Fruit fly (Drosophila melanogaster): ENCODE data around the gene CG32236.

The CG32236 gene

DNA sequence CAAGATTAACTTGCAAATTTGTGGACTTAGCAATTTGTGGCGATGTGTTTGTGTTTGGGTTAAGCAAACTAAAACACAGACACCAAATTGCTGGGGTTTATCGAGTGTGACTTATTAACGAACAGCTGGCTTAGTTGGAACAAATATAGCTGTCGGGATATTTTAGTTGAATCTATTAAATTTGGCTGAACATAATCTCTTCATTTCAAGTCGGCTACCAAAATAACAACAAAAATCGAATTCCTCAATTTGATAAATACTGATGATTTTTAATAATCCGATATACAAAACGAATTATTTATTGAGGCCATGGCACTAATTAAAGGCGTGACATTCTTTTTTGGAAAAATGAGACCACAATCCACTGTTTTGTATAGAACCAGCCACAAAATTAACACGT, at the start of gene CG32236:
TSS of gene CG32236 (minus strand) at position 101 of the 400 bp plus-strand sequence.
- TF ChIP-seq noc (tag; optimal IDR thresholded peaks at IDR 0.05) = no peak

DNA sequence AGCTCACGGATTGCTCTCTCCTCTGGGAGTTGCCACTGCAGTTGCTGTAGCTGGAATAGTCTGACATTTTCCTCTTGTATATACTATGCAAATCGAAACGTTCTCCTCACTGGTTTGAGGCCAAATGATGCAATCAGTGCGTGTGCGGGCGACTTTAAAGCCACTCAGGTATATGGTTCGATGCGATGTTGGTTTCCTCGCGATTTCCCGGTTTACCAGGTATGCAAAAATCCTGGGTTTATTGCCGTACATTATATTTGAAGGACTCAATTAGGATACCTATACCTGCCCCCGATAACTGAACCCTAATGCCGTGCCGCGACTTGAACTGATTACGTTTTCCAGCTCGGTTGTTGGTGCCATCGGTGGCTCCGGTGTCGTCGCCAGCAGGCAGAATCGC, 42.6 kb upstream of the CG32236 start, which contains the start of gene CG13712:
TSS of gene CG13712 (minus strand) at position 101 of the 400 bp plus-strand sequence.
- no peak for TF ChIP-seq noc (tag; optimal IDR thresholded peaks at IDR 0.05)

DNA sequence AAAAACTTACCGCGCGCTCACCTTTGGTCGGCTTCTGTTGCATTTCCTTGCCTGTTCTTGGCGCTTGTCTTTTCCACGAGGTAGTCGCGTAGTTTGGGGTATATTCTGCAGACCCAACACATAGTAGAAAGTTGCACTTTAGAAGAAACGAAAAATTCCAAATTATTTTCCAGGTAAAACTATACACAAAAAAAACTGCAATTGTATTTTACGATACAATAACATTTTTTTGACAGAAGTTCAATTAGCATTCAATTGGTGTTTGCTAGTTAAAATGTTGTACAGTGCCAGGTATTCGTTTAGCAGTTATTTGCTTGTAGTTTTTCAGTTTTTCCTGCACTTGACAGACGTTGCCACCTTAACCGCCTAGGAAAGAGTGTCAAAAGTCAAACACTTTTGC, 41.3 kb upstream of the CG32236 start:
- TF ChIP-seq noc (tag; optimal IDR thresholded peaks at IDR 0.05) = no peak

DNA sequence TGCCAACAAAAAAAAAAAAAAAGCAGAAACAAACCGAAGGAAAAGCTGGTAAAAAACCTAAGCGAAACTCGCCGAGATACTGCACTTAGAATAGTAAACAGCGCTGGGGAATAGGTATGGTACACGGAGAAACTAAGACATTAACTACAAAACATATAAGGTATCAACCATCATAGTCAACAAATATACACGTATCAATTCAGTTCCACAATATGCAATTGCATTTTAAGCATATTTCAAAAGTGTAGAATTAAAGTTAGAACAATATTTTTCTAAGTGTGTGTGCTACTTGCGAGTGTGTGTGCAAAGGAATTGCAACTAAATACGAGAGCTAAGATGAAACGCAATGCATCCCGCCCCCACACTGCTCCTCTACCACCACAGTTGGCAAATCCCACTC, 40.6 kb upstream of the CG32236 start:
- no peak for TF ChIP-seq noc (tag; optimal IDR thresholded peaks at IDR 0.05)

DNA sequence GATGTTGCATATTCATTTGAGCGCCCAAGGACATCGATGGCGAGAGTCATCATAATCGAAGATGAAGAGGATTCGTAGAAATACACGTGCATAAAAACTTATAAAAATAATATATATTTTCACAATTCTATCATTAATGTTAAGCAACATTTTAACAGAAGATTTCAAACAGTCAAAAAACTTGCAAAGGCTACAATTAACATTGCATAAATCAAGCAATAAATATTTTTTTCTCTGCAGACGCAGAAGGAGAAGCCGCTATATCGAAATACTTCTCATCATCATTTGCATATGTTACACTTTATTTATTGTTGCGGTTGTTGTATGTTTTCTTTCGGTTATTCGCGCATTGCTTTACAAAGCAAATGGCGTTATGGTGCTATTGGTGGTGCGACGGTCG, 34.8 kb upstream of the CG32236 start:
- TF ChIP-seq noc (tag; optimal IDR thresholded peaks at IDR 0.05) = no peak

DNA sequence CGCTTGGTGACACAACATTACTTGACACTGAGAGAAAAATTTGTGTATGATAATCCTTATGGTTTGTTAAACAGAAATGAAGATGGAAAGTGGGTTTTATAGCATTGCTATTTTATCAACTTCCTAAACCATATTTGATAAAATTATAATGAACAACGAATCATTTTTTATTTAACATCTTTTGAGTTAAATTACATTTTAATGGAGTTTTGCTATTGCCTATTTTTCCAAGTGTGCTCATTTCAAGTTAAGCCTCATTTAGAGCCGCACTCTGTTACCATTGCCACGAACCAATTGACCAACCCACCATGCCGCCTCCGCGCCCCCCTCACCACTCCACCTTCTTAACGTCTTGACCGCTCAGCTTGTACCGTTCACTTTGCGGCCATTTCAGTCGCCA, 32.9 kb upstream of the CG32236 start:
- no peak for TF ChIP-seq noc (tag; optimal IDR thresholded peaks at IDR 0.05)

DNA sequence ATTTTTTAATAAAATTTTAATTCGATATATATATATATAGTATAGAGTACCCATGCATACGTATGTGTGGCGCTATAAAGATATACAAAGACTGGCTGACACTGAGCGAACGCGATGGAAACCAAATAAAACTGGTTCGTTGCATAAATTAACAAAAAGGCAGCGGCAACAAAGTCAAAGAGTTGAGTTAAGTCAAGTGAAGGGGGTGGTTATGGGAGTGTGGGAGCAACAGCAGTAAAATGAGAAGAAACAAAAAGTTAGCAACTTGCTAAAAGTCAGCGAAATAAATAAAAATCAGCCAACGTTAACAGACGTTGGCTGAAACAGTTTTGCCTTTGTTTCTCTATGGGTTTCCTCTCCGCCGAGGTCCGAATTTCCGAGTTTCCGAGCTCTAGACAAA, 31.3 kb upstream of the CG32236 start:
- TF ChIP-seq noc (tag; optimal IDR thresholded peaks at IDR 0.05) = no peak

DNA sequence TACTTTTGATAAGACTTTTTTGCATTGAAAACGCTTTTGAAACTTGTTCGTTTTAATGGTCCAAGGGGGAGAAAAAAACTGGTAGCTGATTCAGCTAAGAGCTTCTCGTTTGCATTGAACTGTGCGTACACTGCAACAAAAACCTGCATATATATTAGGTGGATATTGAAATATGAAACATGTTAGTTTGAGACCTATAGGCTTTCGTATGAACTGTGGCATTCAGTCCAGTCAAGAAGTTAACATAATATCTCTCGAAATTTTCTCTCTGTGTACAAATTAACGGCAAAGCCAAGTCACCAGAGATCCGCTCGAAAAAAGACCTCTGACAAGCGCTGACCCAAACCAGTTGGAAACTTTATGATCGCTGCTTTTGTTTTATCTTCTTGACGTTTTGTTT, 30.8 kb upstream of the CG32236 start:
- TF ChIP-seq noc (tag; optimal IDR thresholded peaks at IDR 0.05) = peak; percentile 78

DNA sequence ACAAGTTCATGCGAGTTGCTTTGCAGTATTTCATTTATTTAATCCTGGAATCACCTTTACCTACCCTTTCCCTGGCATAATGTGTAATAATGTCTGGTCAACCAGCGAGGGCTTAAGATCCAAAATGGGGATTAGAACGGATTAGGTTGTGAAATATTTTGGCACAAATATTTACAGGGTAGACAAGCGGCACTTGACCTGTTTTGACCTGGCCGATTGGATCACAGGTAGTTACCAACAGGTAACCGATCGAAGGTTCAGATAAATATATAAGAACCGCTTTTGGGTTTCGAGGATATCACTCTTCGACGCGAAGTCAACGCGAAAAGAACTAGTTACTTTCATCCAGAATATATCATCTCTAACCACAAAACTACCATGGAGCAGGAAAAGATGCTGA, 30.1 kb upstream of the CG32236 start, which contains the start of gene CG13713:
TSS of gene CG13713 (plus strand) at position 301 of the 400 bp plus-strand sequence.
- TF ChIP-seq noc (tag; optimal IDR thresholded peaks at IDR 0.05) = no peak

DNA sequence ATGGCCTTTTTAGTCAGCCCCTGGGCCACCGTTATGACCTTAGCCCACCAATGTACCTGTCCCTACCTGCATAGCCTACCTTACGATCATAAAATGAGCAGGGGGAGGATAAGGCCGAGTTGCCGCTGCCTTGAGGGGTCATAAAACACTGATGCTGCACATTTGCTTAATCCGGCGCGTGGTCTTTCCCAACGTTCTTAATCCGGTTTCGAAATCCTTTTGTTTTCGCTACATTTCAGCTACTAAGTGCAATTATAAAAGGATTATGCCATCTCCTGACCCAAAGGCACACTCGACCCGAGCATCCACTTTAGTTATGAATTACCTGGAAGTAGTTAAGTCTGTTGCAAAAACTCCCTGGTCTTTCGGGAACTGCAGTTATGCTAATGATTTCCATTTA, 29.2 kb upstream of the CG32236 start:
- TF ChIP-seq noc (tag; optimal IDR thresholded peaks at IDR 0.05) = no peak

DNA sequence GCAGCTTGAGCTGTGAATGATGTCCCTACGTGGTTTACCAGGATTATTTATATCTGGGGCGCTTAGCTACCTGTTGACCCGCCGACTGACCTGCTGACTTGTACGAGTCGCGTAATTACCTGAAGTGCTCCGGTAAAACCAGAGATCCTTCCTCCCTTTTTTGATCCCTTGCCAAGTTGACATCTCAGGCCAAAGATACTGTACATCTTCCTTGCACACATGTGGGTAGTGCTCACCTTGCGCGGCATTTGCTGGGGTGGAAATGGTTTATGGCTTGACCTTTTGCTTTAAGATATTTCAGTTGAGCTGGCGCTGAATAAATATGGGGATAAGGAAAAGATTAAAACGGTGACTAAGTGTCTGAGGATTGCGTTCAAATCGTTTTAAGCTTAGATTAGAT, 27.6 kb upstream of the CG32236 start, which contains the start of gene CG15876:
TSS of gene CG15876 (minus strand) at position 23 of the 400 bp plus-strand sequence.
- no peak for TF ChIP-seq noc (tag; optimal IDR thresholded peaks at IDR 0.05)

DNA sequence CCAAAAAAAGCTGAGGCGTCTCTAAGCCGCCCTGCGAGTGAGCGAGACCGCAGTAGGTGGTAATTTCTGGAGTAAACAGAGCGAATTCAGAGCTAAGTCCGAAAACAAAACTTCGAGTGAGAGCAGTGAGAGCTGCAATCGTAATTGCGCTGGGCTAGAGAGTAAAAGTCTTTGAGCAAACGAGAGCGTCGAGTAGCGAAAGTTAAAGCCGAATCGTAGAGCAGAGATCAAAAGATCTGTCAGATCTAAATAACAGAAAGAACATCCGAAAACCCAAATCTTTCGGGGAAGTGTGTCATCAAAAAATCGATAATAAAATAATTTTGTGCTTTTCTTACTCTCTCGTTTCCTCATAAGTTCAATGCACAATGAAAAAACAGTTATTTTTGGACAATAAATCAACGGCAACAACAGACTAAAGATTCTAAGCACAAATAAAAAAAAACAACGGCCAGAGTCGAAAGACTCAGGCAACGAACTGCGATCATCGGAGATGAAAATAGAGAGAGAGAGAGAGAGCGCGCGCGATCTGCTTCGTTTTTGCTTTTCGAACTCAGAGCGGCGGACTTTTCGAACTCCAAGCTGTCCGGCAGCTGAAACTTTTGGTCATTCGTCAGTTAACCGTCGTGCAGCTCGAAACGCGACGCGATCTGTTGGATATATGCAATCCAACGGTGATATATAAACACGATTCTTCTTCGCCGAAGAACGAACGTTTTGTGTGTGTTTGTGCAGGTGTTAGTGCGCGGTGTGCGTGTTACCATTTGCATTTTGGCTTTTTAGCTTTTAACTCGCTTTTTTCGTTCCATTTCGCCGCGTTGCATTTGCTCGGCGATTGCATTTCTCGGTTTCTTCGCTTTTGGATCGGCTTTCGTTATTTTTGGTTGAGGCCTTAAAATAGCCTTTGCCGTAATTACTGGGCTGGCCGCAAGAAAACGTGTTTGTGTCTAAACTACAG, 25.3 kb upstream of the CG32236 start, which contains the start of gene RhoGEF64C:
TSS of gene RhoGEF64C (plus strand) at position 607 of the 958 bp plus-strand sequence.
- TF ChIP-seq noc (tag; optimal IDR thresholded peaks at IDR 0.05) = no peak

DNA sequence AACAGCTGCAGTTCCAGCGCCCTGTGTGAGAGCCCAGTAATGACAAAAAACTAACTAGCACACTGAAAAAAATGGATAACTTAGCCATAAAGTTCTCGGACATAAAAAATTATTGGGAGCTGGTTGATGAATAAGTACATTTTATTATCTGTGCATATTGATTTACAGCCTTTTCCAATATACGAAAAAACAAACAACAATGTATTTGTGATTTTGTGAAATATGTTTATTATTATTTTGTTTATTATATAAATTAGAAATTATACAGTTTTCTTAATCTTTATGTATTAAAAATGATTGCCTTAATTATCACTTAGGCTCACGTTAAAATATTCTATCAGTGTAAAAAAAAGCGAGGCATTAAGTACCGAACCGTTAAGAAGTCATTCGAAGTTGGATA, 24.6 kb upstream of the CG32236 start:
- no peak for TF ChIP-seq noc (tag; optimal IDR thresholded peaks at IDR 0.05)

DNA sequence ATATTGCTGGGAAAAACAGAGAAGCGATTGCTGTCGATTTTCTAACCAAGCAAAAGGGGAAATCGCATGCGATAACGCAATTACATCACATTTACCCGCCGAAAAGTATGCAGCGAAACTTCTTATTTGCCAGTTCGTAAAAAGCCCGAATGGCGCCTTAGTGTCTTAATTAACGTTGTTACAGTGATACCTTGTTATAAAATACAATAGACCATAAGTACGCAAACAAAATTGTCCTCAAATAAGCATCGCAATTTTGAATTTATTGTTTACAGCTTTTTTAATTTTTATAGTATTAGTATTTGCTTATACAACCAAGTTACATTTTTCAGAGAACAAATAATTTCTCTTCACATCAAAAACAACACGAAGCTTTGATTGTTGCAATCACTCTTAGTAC, 23.5 kb upstream of the CG32236 start:
- TF ChIP-seq noc (tag; optimal IDR thresholded peaks at IDR 0.05) = no peak

DNA sequence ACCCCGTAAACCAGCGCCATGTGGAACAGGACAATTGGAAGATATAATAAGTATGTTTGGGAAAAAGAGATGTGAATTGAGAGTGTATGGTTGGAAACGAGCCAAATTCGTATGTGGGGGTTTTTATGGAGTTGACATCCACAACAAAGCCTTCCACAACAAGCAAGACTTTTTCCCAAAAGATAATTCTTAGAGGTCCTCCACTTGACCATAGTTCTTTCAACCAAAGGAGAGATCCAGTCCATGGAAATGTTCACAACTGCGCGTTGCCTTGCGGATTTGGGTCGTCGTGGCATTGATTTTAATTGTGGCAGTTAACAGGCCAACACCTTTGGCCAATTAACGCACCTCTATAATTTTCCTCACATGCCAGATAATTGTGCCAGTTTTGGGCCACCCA, 22.8 kb upstream of the CG32236 start, which contains the start of gene CG18418:
TSS of gene CG18418 (minus strand) at position 101 of the 400 bp plus-strand sequence.
- no peak for TF ChIP-seq noc (tag; optimal IDR thresholded peaks at IDR 0.05)

DNA sequence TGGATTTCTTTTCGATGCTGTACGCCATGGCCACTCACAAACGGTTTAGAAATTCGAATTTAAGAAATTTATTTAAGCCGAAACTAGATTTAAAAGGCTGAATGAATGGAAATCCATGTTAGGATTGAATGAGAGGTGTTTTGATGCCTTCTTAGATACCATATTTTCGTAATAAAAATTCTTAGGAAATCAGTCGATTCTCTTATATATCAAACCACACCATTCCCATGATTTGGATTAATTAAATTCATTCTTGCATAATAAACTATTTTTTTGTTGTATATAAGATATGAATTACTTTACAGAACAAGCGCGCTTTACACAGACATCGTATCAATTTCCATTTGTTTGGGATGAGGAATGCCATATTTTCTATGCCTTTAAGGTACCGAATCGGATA, 21.5 kb upstream of the CG32236 start, which contains the start of gene CG7514:
TSS of gene CG7514 (minus strand) at position 101 of the 400 bp plus-strand sequence.
- no peak for TF ChIP-seq noc (tag; optimal IDR thresholded peaks at IDR 0.05)

DNA sequence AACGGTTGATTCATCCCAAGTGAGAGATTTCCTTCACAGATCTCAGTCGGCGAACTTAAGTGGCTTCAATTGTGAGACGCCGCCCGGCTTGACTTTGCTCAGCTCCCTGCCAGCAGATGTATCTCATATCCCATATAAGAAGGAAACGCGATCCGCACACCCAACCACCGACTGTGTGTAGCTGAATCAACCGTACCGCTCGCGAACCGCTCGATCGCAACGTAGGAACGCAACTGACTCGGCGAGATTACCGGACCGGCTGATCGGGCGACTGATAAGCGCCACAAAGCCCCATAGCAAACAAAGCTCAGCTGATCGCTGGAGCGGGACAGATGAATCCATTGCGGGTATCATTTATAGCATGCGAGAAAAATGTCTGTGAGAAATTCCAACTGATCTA, 19.9 kb upstream of the CG32236 start, which contains the start of gene axo:
TSS of gene axo (minus strand) at position 185 of the 400 bp plus-strand sequence.
- TF ChIP-seq noc (tag; optimal IDR thresholded peaks at IDR 0.05) = no peak
